Worm (Caenorhabditis elegans) whole organism, young adult: ENCODE results near the gene ZK470.4.

ENCODE experiments used
- B0336.3 ChIP-seq: fragments of 200-800 bp; sonication (Bioruptor generic); IDR thresholded peaks from 2 replicates; pipeline ENCODE4 v1.3.6; 2022; ENCODE audit warnings: missing genetic modification characterization, missing compliant biosample characterization
- F22D6.2 ChIP-seq: sonication (generic microtip); optimal IDR thresholded peaks from 2 replicates; lab custom pipeline; 2016; ENCODE audit warnings: mild to moderate bottlenecking, missing genetic modification characterization, missing compliant biosample characterization
- F33H1.4 ChIP-seq: fragments of 200-800 bp; sonication (Bioruptor generic); IDR thresholded peaks from 2 replicates; pipeline ENCODE4 v1.3.6; 2022; ENCODE audit warnings: missing genetic modification reagents, missing genetic modification characterization, missing compliant biosample characterization
- F37B4.10 ChIP-seq: fragments of 200-800 bp; sonication (Bioruptor generic); IDR thresholded peaks from 2 replicates; pipeline ENCODE4 v1.3.6; 2022; ENCODE audit warnings: missing genetic modification characterization, missing compliant biosample characterization
- F52B5.7 ChIP-seq: sonication (generic microtip); optimal IDR thresholded peaks from 2 replicates; lab custom pipeline; 2016; ENCODE audit warnings: mild to moderate bottlenecking, missing genetic modification characterization, missing compliant biosample characterization
- F57C9.4 ChIP-seq: sonication (generic microtip); optimal IDR thresholded peaks from 2 replicates; lab custom pipeline; 2017; ENCODE audit warnings: mild to moderate bottlenecking, missing genetic modification characterization, missing compliant biosample characterization
- K12H6.12 ChIP-seq: fragments of 200-800 bp; sonication (Bioruptor generic); optimal IDR thresholded peaks from 2 replicates; lab custom pipeline; 2018; ENCODE audit warnings: mild to moderate bottlenecking, missing genetic modification characterization, missing compliant biosample characterization
- T07F8.4 ChIP-seq: sonication (generic microtip); optimal IDR thresholded peaks from 2 replicates; lab custom pipeline; 2016; ENCODE audit warnings: mild to moderate bottlenecking, missing genetic modification characterization, moderate library complexity, missing compliant biosample characterization
- T26A5.8 ChIP-seq: sonication (generic microtip); optimal IDR thresholded peaks from 2 replicates; lab custom pipeline; 2016; ENCODE audit warnings: missing genetic modification characterization, missing compliant biosample characterization
- Y53F4B.3 ChIP-seq: fragments of 200-800 bp; sonication (Bioruptor generic); IDR thresholded peaks from 2 replicates; pipeline ENCODE4 v1.3.6; 2022; ENCODE audit warnings: missing genetic modification reagents, missing genetic modification characterization, missing compliant biosample characterization
- Y53G8AR.9 ChIP-seq: fragments of 200-800 bp; sonication (Bioruptor generic); conservative IDR thresholded peaks from 2 replicates; pipeline ENCODE4 v1.3.6; 2022; ENCODE audit warnings: missing genetic modification reagents, missing genetic modification characterization, missing compliant biosample characterization
- Y67H2A.10 ChIP-seq: fragments of 200-800 bp; sonication (Bioruptor generic); conservative IDR thresholded peaks from 2 replicates; pipeline ENCODE4 v1.3.6; 2022; ENCODE audit warnings: missing genetic modification reagents, missing genetic modification characterization, missing compliant biosample characterization
- Y79H2A.3 ChIP-seq: fragments of 200-800 bp; sonication (Bioruptor generic); conservative IDR thresholded peaks from 2 replicates; pipeline ENCODE4 v1.3.6; 2022; ENCODE audit warnings: missing genetic modification reagents, missing genetic modification characterization, missing compliant biosample characterization
- ZK185.1 ChIP-seq: sonication (generic microtip); optimal IDR thresholded peaks from 2 replicates; lab custom pipeline; 2016; ENCODE audit warnings: mild to moderate bottlenecking, missing genetic modification characterization, missing compliant biosample characterization; ENCODE audit not compliant: poor library complexity, severe bottlenecking
- akir-1 ChIP-seq: fragments of 200-800 bp; sonication (Bioruptor generic); optimal IDR thresholded peaks from 2 replicates; lab custom pipeline; 2018; ENCODE audit warnings: mild to moderate bottlenecking, missing genetic modification characterization, moderate library complexity, missing compliant biosample characterization
- ama-1 ChIP-seq, 3 experiments: fragments of 150-350 bp in 1 of 3; sonication (generic microtip) in 2 of 3; optimal IDR thresholded peaks; 2 replicates each; lab custom pipeline; 2014 to 2018; ENCODE audit warnings: missing biosample characterization in 2 of 3, missing genetic modification characterization in 2 of 3, missing genetic modification reagents in 2 of 3
- aptf-2 ChIP-seq: fragments of 200-800 bp; sonication (Bioruptor generic); conservative IDR thresholded peaks from 2 replicates; pipeline ENCODE4 v1.3.6; 2022; ENCODE audit warnings: missing genetic modification reagents, missing genetic modification characterization, missing compliant biosample characterization
- atf-7 ChIP-seq: sonication (generic microtip); optimal IDR thresholded peaks from 2 replicates; lab custom pipeline; 2017; ENCODE audit warnings: mild to moderate bottlenecking, missing genetic modification characterization, missing compliant biosample characterization
- attf-3 ChIP-seq: fragments of 200-800 bp; sonication (Bioruptor generic); conservative IDR thresholded peaks from 2 replicates; pipeline ENCODE4 v1.3.6; 2022; ENCODE audit warnings: missing genetic modification reagents, missing genetic modification characterization, missing compliant biosample characterization
- cebp-1 ChIP-seq, 2 experiments: fragments of 200-800 bp in 1 of 2; sonication (Bioruptor generic) in 1 of 2; sonication (generic microtip) in 1 of 2; IDR thresholded peaks in 1 of 2; optimal IDR thresholded peaks in 1 of 2; 2 replicates each; pipeline versions ENCODE4 v1.3.6 to Lab custom; 2017 to 2022; ENCODE audit warnings: missing compliant biosample characterization in 2 of 2, missing genetic modification characterization in 2 of 2, mild to moderate bottlenecking in 1 of 2, missing genetic modification reagents in 1 of 2, moderate library complexity in 1 of 2
- ceh-100 ChIP-seq: fragments of 200-800 bp; sonication (Bioruptor generic); IDR thresholded peaks from 2 replicates; pipeline ENCODE4 v1.3.6; 2022; ENCODE audit warnings: missing genetic modification reagents, missing genetic modification characterization, missing compliant biosample characterization
- ceh-40 ChIP-seq: fragments of 200-800 bp; sonication (Bioruptor generic); IDR thresholded peaks from 2 replicates; pipeline ENCODE4 v1.3.6; 2022; ENCODE audit warnings: missing genetic modification characterization, missing compliant biosample characterization
- egl-44 ChIP-seq: fragments of 200-800 bp; sonication (Bioruptor generic); IDR thresholded peaks from 2 replicates; pipeline ENCODE4 v1.3.6; 2022; ENCODE audit warnings: missing genetic modification reagents, missing genetic modification characterization, missing compliant biosample characterization
- ekl-4 ChIP-seq: fragments of 200-800 bp; sonication (Bioruptor generic); IDR thresholded peaks from 2 replicates; pipeline ENCODE4 v1.3.6; 2022; ENCODE audit warnings: missing genetic modification reagents, missing genetic modification characterization, missing compliant biosample characterization
- hlh-26 ChIP-seq: fragments of 200-800 bp; sonication (Bioruptor generic); conservative IDR thresholded peaks from 2 replicates; pipeline ENCODE4 v1.3.6; 2022; ENCODE audit warnings: missing genetic modification reagents, missing genetic modification characterization, missing compliant biosample characterization
- hmg-1.2 ChIP-seq: fragments of 200-800 bp; sonication (Bioruptor generic); IDR thresholded peaks from 2 replicates; pipeline ENCODE4 v1.3.6; 2022; ENCODE audit warnings: missing genetic modification reagents, missing genetic modification characterization, missing compliant biosample characterization
- let-526 ChIP-seq: fragments of 200-800 bp; sonication (Bioruptor generic); IDR thresholded peaks from 2 replicates; pipeline ENCODE4 v1.3.6; 2022; ENCODE audit warnings: missing genetic modification reagents, missing genetic modification characterization, missing compliant biosample characterization
- lin-35 ChIP-seq, 3 experiments: fragments of 150-350 bp in 2 of 3; sonication (generic microtip) in 1 of 3; optimal IDR thresholded peaks; 2 replicates each; lab custom pipeline; 2014 to 2018; ENCODE audit warnings: missing biosample characterization in 3 of 3, missing genetic modification characterization in 3 of 3, missing genetic modification reagents in 3 of 3
- lin-54 ChIP-seq: fragments of 200-800 bp; sonication (Bioruptor generic); optimal IDR thresholded peaks from 2 replicates; lab custom pipeline; 2018; ENCODE audit warnings: mild to moderate bottlenecking, missing genetic modification characterization, missing compliant biosample characterization
- lir-1 ChIP-seq: fragments of 200-800 bp; sonication (Bioruptor generic); conservative IDR thresholded peaks from 2 replicates; pipeline ENCODE4 v1.3.6; 2022; ENCODE audit warnings: missing genetic modification reagents, missing genetic modification characterization, missing compliant biosample characterization
- lsy-27 ChIP-seq: sonication (generic microtip); optimal IDR thresholded peaks from 2 replicates; lab custom pipeline; 2017; ENCODE audit warnings: missing genetic modification characterization, mild to moderate bottlenecking, missing compliant biosample characterization, antibody characterized with exemption, missing genotype, borderline replicate concordance; ENCODE audit not compliant: insufficient read depth
- nfya-2 ChIP-seq: fragments of 200-800 bp; sonication (Bioruptor generic); IDR thresholded peaks from 2 replicates; pipeline ENCODE4 v1.3.6; 2022; ENCODE audit warnings: missing genetic modification reagents, missing genetic modification characterization, missing compliant biosample characterization
- nhr-90 ChIP-seq: sonication (generic microtip); optimal IDR thresholded peaks from 2 replicates; lab custom pipeline; 2016; ENCODE audit warnings: missing genotype, mild to moderate bottlenecking, missing genetic modification characterization, missing compliant biosample characterization
- pbrm-1 ChIP-seq: fragments of 200-800 bp; sonication (Bioruptor generic); IDR thresholded peaks from 2 replicates; pipeline ENCODE4 v1.3.6; 2022; ENCODE audit warnings: missing genetic modification reagents, missing genetic modification characterization, missing compliant biosample characterization
- sdz-38 ChIP-seq: sonication (generic microtip); optimal IDR thresholded peaks from 2 replicates; lab custom pipeline; 2016; ENCODE audit warnings: missing genotype, missing genetic modification characterization, missing compliant biosample characterization
- sptf-2 ChIP-seq: fragments of 200-800 bp; sonication (Bioruptor generic); optimal IDR thresholded peaks from 2 replicates; lab custom pipeline; 2018; ENCODE audit warnings: mild to moderate bottlenecking, missing genetic modification characterization, missing compliant biosample characterization
- tbp1 ChIP-seq: fragments of 200-800 bp; sonication (Bioruptor generic); optimal IDR thresholded peaks from 2 replicates; lab custom pipeline; 2018; ENCODE audit warnings: mild to moderate bottlenecking, missing genetic modification characterization, missing compliant biosample characterization
- xnd-1 ChIP-seq: sonication (generic microtip); optimal IDR thresholded peaks from 2 replicates; lab custom pipeline; 2016; ENCODE audit warnings: missing genotype, missing genetic modification reagents, missing genetic modification characterization, missing compliant biosample characterization
- zfh-2 ChIP-seq: fragments of 200-800 bp; sonication (Bioruptor generic); conservative IDR thresholded peaks from 2 replicates; pipeline ENCODE4 v1.3.6; 2022; ENCODE audit warnings: missing genetic modification reagents, missing genetic modification characterization, missing compliant biosample characterization
- zim-3 ChIP-seq: sonication (generic microtip); optimal IDR thresholded peaks from 2 replicates; lab custom pipeline; 2017; ENCODE audit warnings: mild to moderate bottlenecking, missing genetic modification characterization, moderate library complexity, missing compliant biosample characterization
- ztf-26 ChIP-seq: sonication (generic microtip); optimal IDR thresholded peaks from 2 replicates; lab custom pipeline; 2017; ENCODE audit warnings: missing genetic modification characterization, missing compliant biosample characterization
- ztf-6 ChIP-seq: fragments of 200-800 bp; sonication (Bioruptor generic); IDR thresholded peaks from 2 replicates; pipeline ENCODE4 v1.3.6; 2022; ENCODE audit warnings: missing genetic modification reagents, missing genetic modification characterization, missing compliant biosample characterization

Gene ZK470.4

ce11 chrX:4146798-4147543 is 7.4 kb upstream of the ZK470.4 start:
- TF ChIP-seq Y53F4B.3 (GFP tag; lab: Robert Waterston, UW): no peak
- no peak for TF ChIP-seq hmg-1.2 (GFP tag; lab: Robert Waterston, UW)
- no peak for TF ChIP-seq ZK185.1 (tag; lab: Kevin White, UChicago)
- no peak for TF ChIP-seq aptf-2
- no peak for TF ChIP-seq sdz-38 (tag; lab: Kevin White, UChicago)
- peak; percentile 7; the same call in 1 of the 2 replicates for TF ChIP-seq Y53G8AR.9
- TF ChIP-seq cebp-1 (GFP tag; IDR thresholded peaks at IDR 0.05; lab: Robert Waterston, UW): no peak
- no peak for TF ChIP-seq cebp-1 (tag; optimal IDR thresholded peaks at IDR 0.05; lab: Kevin White, UChicago)
- TF ChIP-seq Y67H2A.10: no peak
- no peak for TF ChIP-seq hlh-26 (GFP tag; lab: Robert Waterston, UW)
- no peak for TF ChIP-seq sptf-2
- peak; percentile 71 for TF ChIP-seq ama-1 (optimal IDR thresholded peaks at IDR 0.05; lab: Kevin White, UChicago)
- TF ChIP-seq ama-1 (GFP tag; optimal IDR thresholded peaks at IDR 0.05; lab: Kevin White, UChicago): peak in 1 of 2 experiments; percentile 36
- no peak for TF ChIP-seq F37B4.10 (GFP tag; lab: Robert Waterston, UW)
- no peak for TF ChIP-seq F33H1.4 (GFP tag; lab: Robert Waterston, UW)
- peak in 1 of 3 experiments; percentile 8 for TF ChIP-seq lin-35 (GFP tag; optimal IDR thresholded peaks at IDR 0.05; lab: Kevin White, UChicago)
- peak; percentile 12; the same call in 1 of the 2 replicates for TF ChIP-seq ceh-100 (GFP tag; lab: Robert Waterston, UW)
- TF ChIP-seq T07F8.4 (tag; lab: Kevin White, UChicago): no peak
- peak; percentile 4; the same call in 1 of the 2 replicates for TF ChIP-seq B0336.3 (GFP tag; lab: Robert Waterston, UW)
- no peak for TF ChIP-seq nhr-90
- TF ChIP-seq ztf-26 (tag; lab: Kevin White, UChicago): no peak
- TF ChIP-seq lsy-27: no peak
- TF ChIP-seq F22D6.2 (tag; lab: Kevin White, UChicago): no peak

ce11 chrX:4146046-4146445 is 6.5 kb upstream of the ZK470.4 start:
- peak; percentile 54; the same call in 1 of the 2 replicates for TF ChIP-seq Y79H2A.3 (GFP tag; lab: Robert Waterston, UW)
- TF ChIP-seq pbrm-1 (GFP tag; lab: Robert Waterston, UW): no peak
- TF ChIP-seq zim-3: peak; percentile 31
- TF ChIP-seq zfh-2 (GFP tag; lab: Robert Waterston, UW): no peak
- 0 out of 2 replicates have a peak, but pooled peaks have one; percentile 4 for TF ChIP-seq ceh-40 (GFP tag; lab: Robert Waterston, UW)
- TF ChIP-seq let-526 (GFP tag; lab: Robert Waterston, UW): 0 out of 2 replicates have a peak, but pooled peaks have one; percentile 4
- TF ChIP-seq, all 124 proteins: peak for 4

ce11 chrX:4145051-4145826 is 5.7 kb upstream of the ZK470.4 start:
- TF ChIP-seq F52B5.7 (no peak), attf-3 (no peak), tbp1 (peak; percentile 29), ztf-26 (tag; lab: Kevin White, UChicago) (peak; percentile 43), K12H6.12 (no peak), zfh-2 (GFP tag; lab: Robert Waterston, UW) (peak; percentile 74), xnd-1 (tag; lab: Kevin White, UChicago) (no peak), lin-54 (GFP tag; lab: Kevin White, UChicago) (no peak), akir-1 (GFP tag; lab: Kevin White, UChicago) (no peak), F33H1.4 (GFP tag; lab: Robert Waterston, UW) (no peak), F22D6.2 (tag; lab: Kevin White, UChicago) (peak; percentile 54), ztf-6 (GFP tag; lab: Robert Waterston, UW) (0 out of 2 replicates have a peak, but pooled peaks have one; percentile 12), T26A5.8 (tag; lab: Kevin White, UChicago) (no peak), ceh-100 (GFP tag; lab: Robert Waterston, UW) (no peak), egl-44 (GFP tag; lab: Robert Waterston, UW) (0 out of 2 replicates have a peak, but pooled peaks have one; percentile 53), nfya-2 (GFP tag; lab: Robert Waterston, UW) (no peak), ekl-4 (GFP tag; lab: Robert Waterston, UW) (0 out of 2 replicates have a peak, but pooled peaks have one; percentile 9), F57C9.4 (tag; lab: Kevin White, UChicago) (peak; percentile 26), lir-1 (GFP tag; lab: Robert Waterston, UW) (peak; percentile 22; the same call in 1 of the 2 replicates), atf-7 (tag; lab: Kevin White, UChicago) (peak; percentile 57)
